Worm (Caenorhabditis elegans) whole organism, L1 larva: ENCODE measurements around the gene F15A8.1.

Source experiments
- C04F5.9 ChIP-seq: sonication (generic microtip); optimal IDR thresholded peaks from 2 replicates; lab custom pipeline; 2016; ENCODE audit warnings: missing genetic modification characterization, missing compliant biosample characterization
- C16A3.4 ChIP-seq: fragments of 150-350 bp; optimal IDR thresholded peaks from 2 replicates; lab custom pipeline; 2014; ENCODE audit warnings: missing biosample characterization, missing genetic modification characterization
- aly-2 ChIP-seq: fragments of 150-350 bp; optimal IDR thresholded peaks from 2 replicates; lab custom pipeline; 2014; ENCODE audit warnings: missing biosample characterization, missing genetic modification characterization
- blmp-1 ChIP-seq: fragments of 150-350 bp; optimal IDR thresholded peaks from 2 replicates; lab custom pipeline; 2014; ENCODE audit warnings: missing biosample characterization, missing genetic modification characterization
- ceh-63 ChIP-seq: fragments of 200-800 bp; sonication (Bioruptor generic); optimal IDR thresholded peaks from 2 replicates; lab custom pipeline; 2018; ENCODE audit warnings: mild to moderate bottlenecking, missing genetic modification characterization, missing compliant biosample characterization
- ceh-90 ChIP-seq: sonication (generic microtip); optimal IDR thresholded peaks from 2 replicates; lab custom pipeline; 2016; ENCODE audit warnings: missing genetic modification characterization, missing compliant biosample characterization
- ces-1 ChIP-seq: fragments of 150-350 bp; optimal IDR thresholded peaks from 2 replicates; lab custom pipeline; 2014; ENCODE audit warnings: missing biosample characterization, missing genetic modification reagents, missing genetic modification characterization
- dpl-1 ChIP-seq, 3 experiments: fragments of 150-350 bp in 2 of 3; sonication (generic microtip) in 1 of 3; optimal IDR thresholded peaks; 2 replicates each; lab custom pipeline; 2014 to 2017; ENCODE audit warnings: missing biosample characterization in 3 of 3, missing genetic modification characterization in 3 of 3, missing genetic modification reagents in 3 of 3
- dsc-1 ChIP-seq: sonication (generic microtip); optimal IDR thresholded peaks from 2 replicates; lab custom pipeline; 2016; ENCODE audit warnings: mild to moderate bottlenecking, missing genetic modification characterization, missing compliant biosample characterization
- egl-13 ChIP-seq: sonication (generic microtip); optimal IDR thresholded peaks from 2 replicates; lab custom pipeline; 2016; ENCODE audit warnings: missing genotype, missing genetic modification reagents, missing genetic modification characterization, missing compliant biosample characterization
- egl-27 ChIP-seq, 2 experiments: fragments of 150-350 bp in 1 of 2; sonication (generic microtip); optimal IDR thresholded peaks; 3 replicates each; lab custom pipeline; 2017 to 2018; ENCODE audit warnings: missing biosample characterization in 2 of 2, missing genetic modification characterization in 2 of 2, missing genetic modification reagents in 2 of 2
- elt-2 ChIP-seq: sonication (generic microtip); optimal IDR thresholded peaks from 2 replicates; lab custom pipeline; 2016; ENCODE audit warnings: missing genetic modification characterization, mild to moderate bottlenecking, inconsistent platforms, missing compliant biosample characterization, missing genetic modification reagents
- elt-3 ChIP-seq, 6 experiments: fragments of 150-350 bp in 1 of 6; sonication (generic microtip); optimal IDR thresholded peaks; 2 replicates each; lab custom pipeline; 2017 to 2018; ENCODE audit warnings: missing biosample characterization in 6 of 6, missing genetic modification characterization in 6 of 6, inconsistent platforms in 1 of 6
- ets-5 ChIP-seq: fragments of 200-800 bp; sonication (Bioruptor generic); IDR thresholded peaks from 2 replicates; pipeline ENCODE4 v1.3.6; 2022; ENCODE audit warnings: missing genetic modification characterization, missing compliant biosample characterization
- fkh-10 ChIP-seq: sonication (generic microtip); optimal IDR thresholded peaks from 2 replicates; lab custom pipeline; 2017; ENCODE audit warnings: missing biosample characterization, missing genetic modification reagents, missing genetic modification characterization
- fkh-4 ChIP-seq: sonication (generic microtip); optimal IDR thresholded peaks from 2 replicates; lab custom pipeline; 2016; ENCODE audit warnings: missing compliant biosample characterization, missing genetic modification characterization, borderline replicate concordance
- fkh-8 ChIP-seq: sonication (generic microtip); optimal IDR thresholded peaks from 2 replicates; lab custom pipeline; 2016; ENCODE audit warnings: mild to moderate bottlenecking, missing genetic modification characterization, missing compliant biosample characterization
- fos-1 ChIP-seq: fragments of 150-350 bp; optimal IDR thresholded peaks from 2 replicates; lab custom pipeline; 2014; ENCODE audit warnings: missing biosample characterization, missing genetic modification characterization
- hpl-2 ChIP-seq: fragments of 150-350 bp; optimal IDR thresholded peaks from 2 replicates; lab custom pipeline; 2014; ENCODE audit warnings: missing biosample characterization, missing genetic modification reagents, missing genetic modification characterization
- irx-1 ChIP-seq: sonication (generic microtip); optimal IDR thresholded peaks from 2 replicates; lab custom pipeline; 2016; ENCODE audit warnings: missing genetic modification characterization, missing compliant biosample characterization
- isw-1 ChIP-seq: fragments of 200-800 bp; sonication (Bioruptor generic); IDR thresholded peaks from 2 replicates; pipeline ENCODE4 v1.3.6; 2022; ENCODE audit warnings: missing genetic modification characterization, missing compliant biosample characterization
- jun-1 ChIP-seq: fragments of 150-350 bp; optimal IDR thresholded peaks from 2 replicates; lab custom pipeline; 2014; ENCODE audit warnings: missing biosample characterization, missing genetic modification reagents, missing genetic modification characterization
- lin-35 ChIP-seq, 2 experiments: fragments of 150-350 bp; optimal IDR thresholded peaks; 2 replicates each; lab custom pipeline; 2014; ENCODE audit warnings: missing biosample characterization in 2 of 2, missing genetic modification characterization in 2 of 2, missing genetic modification reagents in 2 of 2
- lin-39 ChIP-seq: fragments of 150-350 bp; optimal IDR thresholded peaks from 2 replicates; lab custom pipeline; 2014; ENCODE audit warnings: missing biosample characterization, missing genetic modification reagents, missing genetic modification characterization
- lir-3 ChIP-seq: sonication (generic microtip); optimal IDR thresholded peaks from 2 replicates; lab custom pipeline; 2016; ENCODE audit warnings: mild to moderate bottlenecking, missing genetic modification characterization, moderate library complexity, missing compliant biosample characterization; ENCODE audit not compliant: poor library complexity
- nhr-19 ChIP-seq: fragments of 200-800 bp; sonication (Bioruptor generic); conservative IDR thresholded peaks from 2 replicates; pipeline ENCODE4 v1.3.6; 2022; ENCODE audit warnings: missing genetic modification characterization, missing compliant biosample characterization
- nhr-28 ChIP-seq: fragments of 150-350 bp; optimal IDR thresholded peaks from 2 replicates; lab custom pipeline; 2014; ENCODE audit warnings: missing biosample characterization, missing genetic modification characterization
- nhr-71 ChIP-seq: sonication (generic microtip); optimal IDR thresholded peaks from 2 replicates; lab custom pipeline; 2016; ENCODE audit warnings: mild to moderate bottlenecking, missing genetic modification characterization, moderate library complexity, missing compliant biosample characterization
- nhr-90 ChIP-seq: sonication (generic microtip); optimal IDR thresholded peaks from 2 replicates; lab custom pipeline; 2016; ENCODE audit warnings: mild to moderate bottlenecking, missing genetic modification characterization, missing compliant biosample characterization; ENCODE audit not compliant: poor library complexity
- pqm-1 ChIP-seq: sonication (generic microtip); optimal IDR thresholded peaks from 3 replicates; lab custom pipeline; 2017; ENCODE audit warnings: missing biosample characterization, missing genetic modification characterization
- rnt-1 ChIP-seq: sonication (generic microtip); optimal IDR thresholded peaks from 2 replicates; lab custom pipeline; 2016; ENCODE audit warnings: mild to moderate bottlenecking, missing genetic modification characterization, moderate library complexity, missing compliant biosample characterization
- snpc-4 ChIP-seq: fragments of 150-350 bp; optimal IDR thresholded peaks from 2 replicates; lab custom pipeline; 2014; ENCODE audit warnings: missing biosample characterization, missing genetic modification characterization
- snu-23 ChIP-seq: sonication (generic microtip); optimal IDR thresholded peaks from 2 replicates; lab custom pipeline; 2016; ENCODE audit warnings: missing genetic modification characterization, missing compliant biosample characterization
- sup-37 ChIP-seq: fragments of 200-800 bp; sonication (Bioruptor generic); optimal IDR thresholded peaks from 2 replicates; lab custom pipeline; 2018; ENCODE audit warnings: mild to moderate bottlenecking, missing genetic modification characterization, missing compliant biosample characterization
- unc-130 ChIP-seq: fragments of 150-350 bp; optimal IDR thresholded peaks from 2 replicates; lab custom pipeline; 2017; ENCODE audit warnings: missing biosample characterization, missing genetic modification characterization, inconsistent platforms
- unc-30 ChIP-seq: sonication (generic microtip); optimal IDR thresholded peaks from 2 replicates; lab custom pipeline; 2017; ENCODE audit warnings: missing biosample characterization, missing genetic modification characterization
- unc-62 ChIP-seq: fragments of 150-350 bp; optimal IDR thresholded peaks from 2 replicates; lab custom pipeline; 2014; ENCODE audit warnings: missing biosample characterization, missing genetic modification reagents, missing genetic modification characterization
- unc-98 ChIP-seq: fragments of 200-800 bp; sonication (Bioruptor generic); IDR thresholded peaks from 2 replicates; pipeline ENCODE4 v1.3.6; 2022; ENCODE audit warnings: missing genetic modification characterization, missing compliant biosample characterization
- zip-4 ChIP-seq: fragments of 200-800 bp; sonication (Bioruptor generic); optimal IDR thresholded peaks from 2 replicates; lab custom pipeline; 2018; ENCODE audit warnings: mild to moderate bottlenecking, missing genetic modification characterization, moderate library complexity, missing compliant biosample characterization
- ztf-11 ChIP-seq, 2 experiments: sonication (generic microtip); optimal IDR thresholded peaks; 2 replicates each; lab custom pipeline; 2016 to 2017; ENCODE audit warnings: missing genetic modification characterization in 2 of 2, missing biosample characterization in 1 of 2, missing compliant biosample characterization in 1 of 2

F15A8.1 gene

DNA sequence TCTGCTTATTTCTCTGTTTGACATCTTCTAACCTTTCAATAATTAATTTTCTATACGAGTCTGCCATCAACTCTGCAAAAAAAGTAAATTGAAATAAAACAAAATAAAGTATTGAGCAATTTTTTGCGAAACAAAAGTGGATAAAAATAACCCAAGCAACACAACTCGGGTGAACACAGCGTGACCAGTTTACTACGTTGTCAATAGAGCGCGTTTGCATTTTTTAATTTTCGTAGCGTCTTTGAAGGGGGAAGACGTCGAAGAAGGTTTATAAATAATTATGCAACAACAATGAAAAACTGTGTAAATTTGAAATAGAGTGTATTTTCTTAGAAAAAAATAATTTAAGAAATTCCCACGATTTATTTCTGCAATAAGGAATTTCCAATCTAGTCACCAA lies 21.6 kb downstream of the F15A8.1 start, which contains the start of gene atg-16.1 (continued):
- peak; percentile 41 for TF ChIP-seq fkh-8
- TF ChIP-seq hpl-2 (GFP tag; lab: Kevin White, UChicago): no peak
- TF ChIP-seq sup-37 (GFP tag; lab: Kevin White, UChicago): no peak
- TF ChIP-seq elt-2 (tag; lab: Kevin White, UChicago): no peak
- TF ChIP-seq pqm-1 (tag; lab: Kevin White, UChicago): no peak
- TF ChIP-seq rnt-1 (tag; lab: Kevin White, UChicago): peak; percentile 25
- no peak for TF ChIP-seq unc-98
- no peak for TF ChIP-seq aly-2
- TF ChIP-seq ces-1 (GFP tag; lab: Kevin White, UChicago): no peak
- TF ChIP-seq nhr-28 (tag; lab: Kevin White, UChicago): no peak
- no peak for TF ChIP-seq unc-30 (tag; lab: Kevin White, UChicago)
- TF ChIP-seq elt-3 (tag; optimal IDR thresholded peaks at IDR 0.05; lab: Kevin White, UChicago): peak in 1 of 6 experiments; percentile 35
- TF ChIP-seq C04F5.9: no peak
- TF ChIP-seq nhr-90 (tag; lab: Kevin White, UChicago): peak; percentile 37
- no peak for TF ChIP-seq unc-62
- TF ChIP-seq lin-35 (GFP tag; optimal IDR thresholded peaks at IDR 0.05; lab: Kevin White, UChicago): peak; percentile 43 to 67
- peak; percentile 21; the same call in 1 of the 2 replicates for TF ChIP-seq nhr-19 (GFP tag; lab: Robert Waterston, UW)
- TF ChIP-seq ets-5 (GFP tag; lab: Robert Waterston, UW): no peak
- TF ChIP-seq ztf-11 (tag; optimal IDR thresholded peaks at IDR 0.05; lab: Kevin White, UChicago): no peak
- no peak for TF ChIP-seq lir-3 (tag; lab: Kevin White, UChicago)
- TF ChIP-seq C16A3.4: peak; percentile 69
- TF ChIP-seq jun-1 (tag; lab: Kevin White, UChicago): peak; percentile 2
- peak; percentile 8 to 63 (median 34) for TF ChIP-seq dpl-1 (GFP tag; optimal IDR thresholded peaks at IDR 0.05; lab: Kevin White, UChicago)
- peak; percentile 60 for TF ChIP-seq blmp-1
- TF ChIP-seq lin-39 (tag; lab: Kevin White, UChicago): no peak
- TF ChIP-seq ceh-90 (tag; lab: Kevin White, UChicago): no peak
- TF ChIP-seq snu-23: peak; percentile 73
- no peak for TF ChIP-seq fos-1 (tag; lab: Kevin White, UChicago)
- TF ChIP-seq irx-1: no peak

ce11 chrX:4464367-4464766 lies 23.6 kb downstream of the F15A8.1 start:
- TF ChIP-seq egl-27 (tag; optimal IDR thresholded peaks at IDR 0.05; lab: Kevin White, UChicago) (no peak), ceh-63 (GFP tag; lab: Kevin White, UChicago) (no peak), fkh-10 (GFP tag; lab: Kevin White, UChicago) (no peak), ceh-90 (tag; lab: Kevin White, UChicago) (no peak), unc-130 (tag; lab: Kevin White, UChicago) (no peak), egl-13 (tag; lab: Kevin White, UChicago) (no peak), zip-4 (GFP tag; lab: Kevin White, UChicago) (no peak), dsc-1 (tag; lab: Kevin White, UChicago) (peak; percentile 86), isw-1 (GFP tag; lab: Robert Waterston, UW) (no peak), snpc-4 (tag; lab: Kevin White, UChicago) (no peak), fkh-4 (tag; lab: Kevin White, UChicago) (peak; percentile 59), aly-2 (no peak), elt-3 (tag; optimal IDR thresholded peaks at IDR 0.05; lab: Kevin White, UChicago) (no peak), ces-1 (GFP tag; lab: Kevin White, UChicago) (no peak), nhr-71 (tag; lab: Kevin White, UChicago) (no peak)
- TF ChIP-seq, all 84 proteins: peak for 2
